Fruit fly (Drosophila melanogaster) whole organism, embryonic: ENCODE measurements around the gene aru.

Source experiments
- Atf3 ChIP-seq: fragments of 200-800 bp; sonication (Bioruptor generic); optimal IDR thresholded peaks from 3 replicates; lab custom pipeline; 2016; ENCODE audit warnings: missing biosample characterization, missing genetic modification characterization
- B-H1 ChIP-seq: fragments of 200-800 bp; sonication (Bioruptor generic); IDR thresholded peaks from 3 replicates; pipeline ENCODE4 v1.3.6; 2022; ENCODE audit warnings: missing biosample characterization, missing genetic modification characterization
- Bgb ChIP-seq: fragments of 200-800 bp; sonication (Bioruptor generic); IDR thresholded peaks from 2 replicates; pipeline ENCODE4 v1.3.6; 2022; ENCODE audit warnings: missing biosample characterization, missing genetic modification characterization; ENCODE audit not compliant: partially characterized antibody
- Bteb2 ChIP-seq: fragments of 200-800 bp; sonication (Bioruptor generic); optimal IDR thresholded peaks from 2 replicates; lab custom pipeline; 2016; ENCODE audit warnings: missing biosample characterization, missing genetic modification characterization
- CG10366 ChIP-seq: fragments of 200-800 bp; sonication (Bioruptor generic); IDR thresholded peaks from 2 replicates; pipeline ENCODE4 v1.3.6; 2022; ENCODE audit warnings: missing biosample characterization, missing genetic modification characterization
- CG11504 ChIP-seq: fragments of 200-800 bp; sonication (Bioruptor generic); optimal IDR thresholded peaks from 3 replicates; lab custom pipeline; 2019; ENCODE audit warnings: missing biosample characterization, mild to moderate bottlenecking, missing genetic modification characterization, moderate library complexity
- CG12299 ChIP-seq: fragments of 200-800 bp; sonication (Bioruptor generic); optimal IDR thresholded peaks from 2 replicates; lab custom pipeline; 2018; ENCODE audit warnings: missing biosample characterization, mild to moderate bottlenecking, missing genetic modification characterization
- CG12391 ChIP-seq: fragments of 200-800 bp; sonication (Bioruptor generic); optimal IDR thresholded peaks from 3 replicates; lab custom pipeline; 2018; ENCODE audit warnings: missing biosample characterization, mild to moderate bottlenecking, missing genetic modification characterization, moderate library complexity
- CG12659 ChIP-seq: fragments of 200-800 bp; sonication (Bioruptor generic); optimal IDR thresholded peaks from 3 replicates; lab custom pipeline; 2017; ENCODE audit warnings: mild to moderate bottlenecking, missing biosample characterization, missing genetic modification reagents, missing genetic modification characterization
- CG14710 ChIP-seq: fragments of 200-800 bp; sonication (Bioruptor generic); optimal IDR thresholded peaks from 3 replicates; lab custom pipeline; 2019; ENCODE audit warnings: missing biosample characterization, mild to moderate bottlenecking, missing genetic modification characterization, moderate library complexity
- CG15601 ChIP-seq: fragments of 200-800 bp; sonication (Bioruptor generic); optimal IDR thresholded peaks from 3 replicates; lab custom pipeline; 2019; ENCODE audit warnings: missing biosample characterization, mild to moderate bottlenecking, missing genetic modification characterization, moderate library complexity
- CG17186 ChIP-seq: fragments of 200-800 bp; sonication (Bioruptor generic); optimal IDR thresholded peaks from 3 replicates; lab custom pipeline; 2017; ENCODE audit warnings: missing biosample characterization, missing genetic modification reagents, missing genetic modification characterization
- CG18764 ChIP-seq: fragments of 200-800 bp; sonication (Bioruptor generic); optimal IDR thresholded peaks from 3 replicates; lab custom pipeline; 2016; ENCODE audit warnings: missing biosample characterization, missing genetic modification characterization
- CG2116 ChIP-seq: fragments of 200-800 bp; sonication (Bioruptor generic); optimal IDR thresholded peaks from 3 replicates; lab custom pipeline; 2018; ENCODE audit warnings: missing biosample characterization, mild to moderate bottlenecking, missing genetic modification characterization
- CG2202 ChIP-seq: fragments of 200-800 bp; sonication (Bioruptor generic); optimal IDR thresholded peaks from 2 replicates; lab custom pipeline; 2018; ENCODE audit warnings: missing biosample characterization, mild to moderate bottlenecking, missing genetic modification characterization
- CG2712 ChIP-seq: fragments of 200-800 bp; optimal IDR thresholded peaks from 3 replicates; lab custom pipeline; 2019; ENCODE audit warnings: missing biosample characterization, mild to moderate bottlenecking, missing genetic modification characterization, moderate library complexity
- CG2889 ChIP-seq: fragments of 200-800 bp; sonication (Bioruptor generic); IDR thresholded peaks from 3 replicates; pipeline ENCODE4 v1.3.6; 2022; ENCODE audit warnings: missing biosample characterization, missing genetic modification characterization
- CG34224 ChIP-seq: fragments of 200-800 bp; sonication (Bioruptor generic); IDR thresholded peaks from 3 replicates; pipeline ENCODE4 v1.3.6; 2022; ENCODE audit warnings: missing biosample characterization, missing genetic modification characterization; ENCODE audit not compliant: partially characterized antibody
- CG34422 ChIP-seq: fragments of 200-800 bp; sonication (Bioruptor generic); IDR thresholded peaks from 3 replicates; pipeline ENCODE4 v1.3.6; 2022; ENCODE audit warnings: missing biosample characterization, missing genetic modification characterization
- CG3847 ChIP-seq: fragments of 200-800 bp; sonication (Bioruptor generic); IDR thresholded peaks from 2 replicates; pipeline ENCODE4 v1.3.6; 2022; ENCODE audit warnings: missing biosample characterization, missing genetic modification characterization
- CG4328 ChIP-seq: fragments of 200-800 bp; sonication (Bioruptor generic); optimal IDR thresholded peaks from 3 replicates; lab custom pipeline; 2017; ENCODE audit warnings: missing biosample characterization, missing genetic modification reagents, missing genetic modification characterization
- CG8478 ChIP-seq: fragments of >200 bp; optimal IDR thresholded peaks from 2 replicates; lab custom pipeline; 2018
- Dll ChIP-seq: fragments of 200-800 bp; sonication (Bioruptor generic); IDR thresholded peaks from 4 replicates; pipeline ENCODE4 v1.3.6; 2022; ENCODE audit warnings: missing biosample characterization, missing genetic modification characterization; ENCODE audit not compliant: partially characterized antibody
- E2f2 ChIP-seq: fragments of 200-800 bp; sonication (Bioruptor generic); IDR thresholded peaks from 2 replicates; pipeline ENCODE4 v1.3.6; 2022; ENCODE audit warnings: missing biosample characterization, missing genetic modification characterization
- H15 ChIP-seq: fragments of 200-800 bp; sonication (Bioruptor generic); IDR thresholded peaks from 3 replicates; pipeline ENCODE4 v1.3.6; 2022; ENCODE audit warnings: missing biosample characterization, missing genetic modification characterization
- HLH4C ChIP-seq: fragments of 200-800 bp; sonication (Bioruptor generic); IDR thresholded peaks from 3 replicates; pipeline ENCODE4 v1.3.6; 2022; ENCODE audit warnings: missing biosample characterization, missing genetic modification characterization; ENCODE audit not compliant: partially characterized antibody
- Hmr ChIP-seq: fragments of 200-800 bp; sonication (Bioruptor generic); optimal IDR thresholded peaks from 3 replicates; lab custom pipeline; 2017; ENCODE audit warnings: mild to moderate bottlenecking, missing biosample characterization, missing genetic modification reagents, missing genetic modification characterization
- Kr ChIP-seq: fragments of 200-800 bp; sonication (Bioruptor generic); optimal IDR thresholded peaks from 2 replicates; lab custom pipeline; 2017; ENCODE audit warnings: missing biosample characterization, mild to moderate bottlenecking, missing genetic modification characterization
- MTF-1 ChIP-seq: fragments of 200-800 bp; sonication (Bioruptor generic); optimal IDR thresholded peaks from 2 replicates; lab custom pipeline; 2018; ENCODE audit warnings: missing biosample characterization, mild to moderate bottlenecking, missing genetic modification characterization, borderline replicate concordance
- Med ChIP-seq: fragments of 200-800 bp; sonication (Bioruptor generic); peaks from one replicate; lab custom pipeline; 2016; ENCODE audit warnings: missing biosample characterization, missing genetic modification characterization, mild to moderate bottlenecking, inconsistent platforms, moderate library complexity
- Nf-YA ChIP-seq: fragments of 200-800 bp; sonication (Bioruptor generic); IDR thresholded peaks from 2 replicates; pipeline ENCODE4 v1.3.6; 2022; ENCODE audit warnings: missing biosample characterization, missing genetic modification characterization
- Sry-δ ChIP-seq: fragments of 200-800 bp; sonication (Bioruptor generic); optimal IDR thresholded peaks from 2 replicates; lab custom pipeline; 2016; ENCODE audit warnings: missing biosample characterization, missing genetic modification characterization
- Stat92E ChIP-seq, 3 experiments: fragments of >200 bp in 2 of 3; fragments of 200-800 bp in 1 of 3; sonication (Bioruptor generic) in 1 of 3; optimal IDR thresholded peaks; 2 replicates each; lab custom pipeline; 2017 to 2019; ENCODE audit warnings: missing biosample characterization in 3 of 3, missing genetic modification characterization in 3 of 3, mild to moderate bottlenecking in 1 of 3, moderate library complexity in 1 of 3
- bbx ChIP-seq: fragments of 200-800 bp; sonication (Bioruptor generic); IDR thresholded peaks from 2 replicates; pipeline ENCODE4 v1.3.6; 2022; ENCODE audit warnings: missing biosample characterization, missing genetic modification characterization; ENCODE audit not compliant: partially characterized antibody
- bigmax ChIP-seq: fragments of 200-800 bp; sonication (Bioruptor generic); optimal IDR thresholded peaks from 2 replicates; lab custom pipeline; 2018; ENCODE audit warnings: missing biosample characterization, mild to moderate bottlenecking, missing genetic modification characterization
- cg ChIP-seq: fragments of 200-800 bp; sonication (Bioruptor generic); optimal IDR thresholded peaks from 3 replicates; lab custom pipeline; 2019; ENCODE audit warnings: missing biosample characterization, mild to moderate bottlenecking, missing genetic modification characterization, moderate library complexity
- chinmo ChIP-seq: fragments of 200-800 bp; sonication (Bioruptor generic); IDR thresholded peaks from 4 replicates; pipeline ENCODE4 v1.3.6; 2022; ENCODE audit warnings: missing biosample characterization, missing genetic modification characterization; ENCODE audit not compliant: partially characterized antibody
- chn ChIP-seq: fragments of 200-800 bp; sonication (Bioruptor generic); optimal IDR thresholded peaks from 2 replicates; lab custom pipeline; 2016; ENCODE audit warnings: missing biosample characterization, missing genetic modification characterization
- cwo ChIP-seq: fragments of 200-800 bp; sonication (Bioruptor generic); optimal IDR thresholded peaks from 3 replicates; lab custom pipeline; 2017; ENCODE audit warnings: missing biosample characterization, missing genetic modification characterization, mild to moderate bottlenecking, moderate library complexity, missing genetic modification reagents
- gem ChIP-seq: fragments of 200-800 bp; sonication (Bioruptor generic); optimal IDR thresholded peaks from 2 replicates; lab custom pipeline; 2019; ENCODE audit warnings: missing biosample characterization, mild to moderate bottlenecking, missing genetic modification characterization, moderate library complexity
- gro ChIP-seq: fragments of 200-800 bp; sonication (Bioruptor generic); optimal IDR thresholded peaks from 2 replicates; lab custom pipeline; 2016; ENCODE audit warnings: missing biosample characterization, missing genetic modification characterization
- knrl ChIP-seq: fragments of 200-800 bp; sonication (Bioruptor generic); IDR thresholded peaks from 3 replicates; pipeline ENCODE4 v1.3.6; 2022; ENCODE audit warnings: missing biosample characterization, missing genetic modification characterization; ENCODE audit not compliant: partially characterized antibody
- nmo ChIP-seq: fragments of 200-800 bp; sonication (Bioruptor generic); optimal IDR thresholded peaks from 2 replicates; lab custom pipeline; 2018; ENCODE audit warnings: missing biosample characterization, mild to moderate bottlenecking, missing genetic modification characterization, moderate library complexity
- onecut ChIP-seq: fragments of 200-800 bp; sonication (Bioruptor generic); IDR thresholded peaks from 2 replicates; pipeline ENCODE4 v1.3.6; 2022; ENCODE audit warnings: missing biosample characterization, missing genetic modification characterization
- shn ChIP-seq: fragments of 200-800 bp; sonication (Bioruptor generic); optimal IDR thresholded peaks from 3 replicates; lab custom pipeline; 2016; ENCODE audit warnings: missing biosample characterization, missing genetic modification characterization
- slbo ChIP-seq: fragments of 200-800 bp; sonication (Bioruptor generic); IDR thresholded peaks from 2 replicates; pipeline ENCODE4 v1.3.6; 2022; ENCODE audit warnings: missing biosample characterization, missing genetic modification characterization
- stwl ChIP-seq: fragments of 200-800 bp; sonication (Bioruptor generic); optimal IDR thresholded peaks from 3 replicates; lab custom pipeline; 2018; ENCODE audit warnings: missing biosample characterization, mild to moderate bottlenecking, missing genetic modification characterization, moderate library complexity
- tup ChIP-seq: fragments of 200-800 bp; sonication (Bioruptor generic); optimal IDR thresholded peaks from 2 replicates; lab custom pipeline; 2016; ENCODE audit warnings: missing biosample characterization, mild to moderate bottlenecking, missing genetic modification characterization, moderate library complexity

Gene aru

dm6 chr2L:821242-821985 lies 46.7 kb downstream of the aru start, which contains the start of gene CG3662 (continued):
- peak; percentile 69 for TF ChIP-seq stwl (tag; lab: Kevin White, UChicago)
- peak; percentile 33 for TF ChIP-seq gro
- no peak for TF ChIP-seq CG4328 (GFP tag; lab: Kevin White, UChicago)
- TF ChIP-seq CG12659 (GFP tag; lab: Kevin White, UChicago): peak; percentile 57
- TF ChIP-seq CG10366 (GFP tag; lab: Robert Waterston, UW): no peak
- TF ChIP-seq B-H1 (GFP tag; lab: Robert Waterston, UW): no peak
- peak; percentile 47 for TF ChIP-seq Hmr (GFP tag; lab: Kevin White, UChicago)
- no peak for TF ChIP-seq slbo (GFP tag; lab: Robert Waterston, UW)
- TF ChIP-seq chn (GFP tag; lab: Kevin White, UChicago): peak; percentile 17
- TF ChIP-seq CG8478 (lab: Kevin White, UChicago): no peak
- TF ChIP-seq CG2202 (tag; lab: Kevin White, UChicago): no peak
- peak; percentile 67 for TF ChIP-seq cwo (GFP tag; lab: Kevin White, UChicago)
- TF ChIP-seq Med (GFP tag; lab: Kevin White, UChicago): peak; percentile 88
- TF ChIP-seq Bteb2: no peak
- TF ChIP-seq onecut (GFP tag; lab: Robert Waterston, UW): peak; percentile 99
- TF ChIP-seq Bgb (GFP tag; lab: Robert Waterston, UW): peak; percentile 18; the same call in 1 of the 2 replicates
- TF ChIP-seq CG17186 (GFP tag; lab: Kevin White, UChicago): peak; percentile 83
- TF ChIP-seq cg (GFP tag; lab: Kevin White, UChicago): no peak
- TF ChIP-seq CG18764 (GFP tag; lab: Kevin White, UChicago): peak; percentile 0
- TF ChIP-seq CG2712 (tag; lab: Kevin White, UChicago): peak; percentile 29
- TF ChIP-seq Nf-YA: no peak
- no peak for TF ChIP-seq Atf3 (GFP tag; lab: Kevin White, UChicago)
- peak; percentile 49; the same call in 2 of the 4 replicates for TF ChIP-seq Dll
- TF ChIP-seq CG12391 (tag; lab: Kevin White, UChicago): peak; percentile 17
- no peak for TF ChIP-seq CG34224
- TF ChIP-seq nmo: peak; percentile 17
- TF ChIP-seq MTF-1: peak; percentile 9
- TF ChIP-seq Stat92E (GFP tag; optimal IDR thresholded peaks at IDR 0.05; lab: Kevin White, UChicago): peak in 1 of 3 experiments; percentile 29
- TF ChIP-seq CG2116 (GFP tag; lab: Kevin White, UChicago): peak; percentile 65
- no peak for TF ChIP-seq gem (tag; lab: Kevin White, UChicago)
- TF ChIP-seq tup (GFP tag; lab: Kevin White, UChicago): no peak
- peak; percentile 43; the same call in 1 of the 3 replicates for TF ChIP-seq CG34422 (GFP tag; lab: Robert Waterston, UW)
- 0 out of 3 replicates have a peak, but pooled peaks have one; percentile 20 for TF ChIP-seq HLH4C (GFP tag; lab: Robert Waterston, UW)
- TF ChIP-seq E2f2 (GFP tag; lab: Robert Waterston, UW): peak; percentile 99
- TF ChIP-seq chinmo (GFP tag; lab: Robert Waterston, UW): 0 out of 4 replicates have a peak, but pooled peaks have one; percentile 27
- TF ChIP-seq CG3847 (GFP tag; lab: Robert Waterston, UW): peak; percentile 72
- TF ChIP-seq Sry-δ: peak; percentile 49
- no peak for TF ChIP-seq CG2889
- TF ChIP-seq CG12299 (tag; lab: Kevin White, UChicago): peak; percentile 29
- peak; percentile 33; the same call in 1 of the 2 replicates for TF ChIP-seq bbx (GFP tag; lab: Robert Waterston, UW)
- peak; percentile 46 for TF ChIP-seq CG11504 (tag; lab: Kevin White, UChicago)
- TF ChIP-seq CG15601 (tag; lab: Kevin White, UChicago): peak; percentile 47
- no peak for TF ChIP-seq Kr (GFP tag; lab: Kevin White, UChicago)
- TF ChIP-seq CG14710 (tag; lab: Kevin White, UChicago): peak; percentile 63
- no peak for TF ChIP-seq shn (GFP tag; lab: Kevin White, UChicago)
- no peak for TF ChIP-seq H15 (GFP tag; lab: Robert Waterston, UW)
- peak; percentile 40; the same call in 1 of the 3 replicates for TF ChIP-seq knrl (GFP tag; lab: Robert Waterston, UW)
- TF ChIP-seq bigmax (GFP tag; lab: Kevin White, UChicago): peak; percentile 16
